Fruit fly (Drosophila melanogaster): ENCODE data around the gene Mondo.
A peak's percentile ranks its signal among the peaks of the same experiment; 100 is the strongest.

Gene Mondo

dm6 chr2L:21237748-21238459, 71.9 kb downstream of the Mondo start:
- TF ChIP-seq usp (GFP tag; optimal IDR thresholded peaks at IDR 0.05) (no peak), Dll (optimal IDR thresholded peaks at IDR 0.05) (peak; percentile 82), CG8478 (optimal IDR thresholded peaks at IDR 0.05) (no peak), psq (optimal IDR thresholded peaks at IDR 0.05) (no peak), pan (optimal IDR thresholded peaks at IDR 0.05) (no peak), EcR (GFP tag; optimal IDR thresholded peaks at IDR 0.05) (peak; percentile 86 to 96)

DNA sequence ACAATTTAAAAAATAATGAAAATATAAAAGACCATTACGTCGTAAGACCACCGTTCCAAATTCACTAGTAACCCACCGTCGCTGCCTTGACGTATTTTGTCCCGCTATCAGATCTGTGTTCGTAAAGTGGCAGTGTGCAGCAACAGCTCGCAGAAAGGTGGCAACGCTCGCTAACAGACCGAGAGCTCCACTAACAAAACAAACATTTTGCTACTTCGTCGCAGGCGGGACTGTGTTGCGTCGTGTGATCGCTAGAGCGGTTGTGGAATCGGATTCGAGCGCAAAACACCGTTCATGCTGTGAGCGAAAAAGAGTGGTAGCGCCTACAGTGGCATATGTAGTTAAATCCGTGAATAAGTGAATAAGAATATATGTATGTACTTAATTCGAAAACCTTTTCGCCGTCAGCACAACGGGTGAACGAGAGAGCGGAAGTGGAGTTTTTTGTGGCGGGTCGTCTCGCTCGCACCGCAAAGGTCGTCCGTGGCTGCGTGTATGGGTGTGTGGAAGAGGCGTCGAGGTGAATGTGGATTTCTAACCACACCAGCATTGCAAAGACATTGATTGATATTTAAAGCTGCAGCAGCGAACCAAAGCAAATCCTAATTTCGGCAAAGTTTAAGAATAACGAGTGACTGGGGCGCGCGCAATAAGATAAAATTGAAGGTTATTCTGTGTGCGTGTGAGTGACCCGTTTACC, 72.7 kb downstream of the Mondo start, which contains the start of gene Hr39:
Hr39 (plus strand) TSS at position 203 of the 700 bp plus-strand sequence.
- TF ChIP-seq EcR (GFP tag; optimal IDR thresholded peaks at IDR 0.05): no peak
- TF ChIP-seq Dll (optimal IDR thresholded peaks at IDR 0.05): no peak
- TF ChIP-seq CG8478 (optimal IDR thresholded peaks at IDR 0.05): no peak
- TF ChIP-seq psq (optimal IDR thresholded peaks at IDR 0.05): no peak
- TF ChIP-seq usp (GFP tag; optimal IDR thresholded peaks at IDR 0.05): no peak
- no peak for TF ChIP-seq pan (optimal IDR thresholded peaks at IDR 0.05)

- TF ChIP-seq EcR (GFP tag; optimal IDR thresholded peaks at IDR 0.05) (no peak), CG8478 (optimal IDR thresholded peaks at IDR 0.05) (no peak), usp (GFP tag; optimal IDR thresholded peaks at IDR 0.05) (no peak), pan (optimal IDR thresholded peaks at IDR 0.05) (no peak), Dll (optimal IDR thresholded peaks at IDR 0.05) (no peak), psq (optimal IDR thresholded peaks at IDR 0.05) (no peak)
These were observed 73.2 kb downstream of the Mondo start, which contains the start of gene CG31626 for dm6 chr2L:21236633-21237032. CG31626 (minus strand) TSS chr2L:21236733.
